Fruit fly (Drosophila melanogaster) S2 (cell line): ENCODE measurements around the gene CG2076.

Experiments
- CG8478 ChIP-seq: fragments of >200 bp; optimal IDR thresholded peaks from 2 replicates; lab custom pipeline; 2018
- CTCF ChIP-seq, 2 experiments: fragments of >200 bp; optimal IDR thresholded peaks; 2 replicates each; lab custom pipeline; 2018

- TF ChIP-seq CTCF (optimal IDR thresholded peaks at IDR 0.05; lab: Kevin White, UChicago) (peak; percentile 40 to 49), CG8478 (no peak)
Observed at dm6 chrX:11108845-11109450, 18.9 kb downstream of the CG2076 start.
